Worm (Caenorhabditis elegans) whole organism, late embryonic: Measurements from ENCODE around the gene clec-127.
A peak's percentile ranks its signal among the peaks of the same experiment; 100 is the strongest.

ENCODE experiments used
- C08G9.2 ChIP-seq: sonication (generic microtip); optimal IDR thresholded peaks from 2 replicates; lab custom pipeline; 2016; ENCODE audit warnings: mild to moderate bottlenecking, missing genetic modification characterization, moderate library complexity, missing compliant biosample characterization
- K02D7.2 ChIP-seq: sonication (generic microtip); optimal IDR thresholded peaks from 2 replicates; lab custom pipeline; 2017; ENCODE audit warnings: mild to moderate bottlenecking, missing genetic modification characterization, missing compliant biosample characterization
- Y22D7AL.16 ChIP-seq: sonication (generic microtip); optimal IDR thresholded peaks from 2 replicates; lab custom pipeline; 2016; ENCODE audit warnings: missing genetic modification characterization, missing compliant biosample characterization
- ahr-1 ChIP-seq: sonication (generic microtip); optimal IDR thresholded peaks from 2 replicates; lab custom pipeline; 2016; ENCODE audit warnings: missing genetic modification characterization, missing compliant biosample characterization
- ceh-14 ChIP-seq: sonication (generic microtip); optimal IDR thresholded peaks from 2 replicates; lab custom pipeline; 2016; ENCODE audit warnings: missing genotype, missing genetic modification characterization, missing compliant biosample characterization
- ceh-18 ChIP-seq: sonication (generic microtip); optimal IDR thresholded peaks from 2 replicates; lab custom pipeline; 2016; ENCODE audit warnings: missing genetic modification characterization, missing compliant biosample characterization
- ceh-19 ChIP-seq: fragments of 200-800 bp; sonication (Bioruptor generic); optimal IDR thresholded peaks from 2 replicates; lab custom pipeline; 2018; ENCODE audit warnings: mild to moderate bottlenecking, missing genetic modification characterization, missing compliant biosample characterization
- ceh-2 ChIP-seq: sonication (generic microtip); optimal IDR thresholded peaks from 2 replicates; lab custom pipeline; 2016; ENCODE audit warnings: missing genotype, missing genetic modification characterization, missing compliant biosample characterization
- ceh-30 ChIP-seq: fragments of 150-350 bp; optimal IDR thresholded peaks from 2 replicates; lab custom pipeline; 2014; ENCODE audit warnings: missing biosample characterization, missing genetic modification characterization
- ceh-31 ChIP-seq: sonication (generic microtip); optimal IDR thresholded peaks from 2 replicates; lab custom pipeline; 2016; ENCODE audit warnings: missing genetic modification characterization, missing compliant biosample characterization
- ceh-34 ChIP-seq: sonication (generic microtip); optimal IDR thresholded peaks from 2 replicates; lab custom pipeline; 2016; ENCODE audit warnings: mild to moderate bottlenecking, missing genetic modification characterization, missing compliant biosample characterization
- ceh-45 ChIP-seq: fragments of 200-800 bp; sonication (Bioruptor generic); IDR thresholded peaks from 2 replicates; pipeline ENCODE4 v1.3.6; 2022; ENCODE audit warnings: missing genetic modification reagents, missing genetic modification characterization, missing compliant biosample characterization
- ceh-48 ChIP-seq: sonication (generic microtip); optimal IDR thresholded peaks from 2 replicates; lab custom pipeline; 2016; ENCODE audit warnings: missing genetic modification characterization, inconsistent platforms, missing compliant biosample characterization
- ceh-9 ChIP-seq: sonication (generic microtip); optimal IDR thresholded peaks from 2 replicates; lab custom pipeline; 2016; ENCODE audit warnings: mild to moderate bottlenecking, missing genetic modification characterization, inconsistent platforms, missing compliant biosample characterization
- dmd-4 ChIP-seq: sonication (generic microtip); optimal IDR thresholded peaks from 2 replicates; lab custom pipeline; 2016; ENCODE audit warnings: borderline replicate concordance, missing genetic modification characterization, missing compliant biosample characterization
- elt-4 ChIP-seq: sonication (generic microtip); optimal IDR thresholded peaks from 2 replicates; lab custom pipeline; 2016; ENCODE audit warnings: missing genetic modification characterization, missing compliant biosample characterization
- ets-4 ChIP-seq: sonication (generic microtip); optimal IDR thresholded peaks from 2 replicates; lab custom pipeline; 2016; ENCODE audit warnings: missing genetic modification characterization, missing compliant biosample characterization
- eyg-1 ChIP-seq: sonication (generic microtip); optimal IDR thresholded peaks from 2 replicates; lab custom pipeline; 2016; ENCODE audit warnings: missing genotype, missing genetic modification characterization, missing compliant biosample characterization
- fax-1 ChIP-seq: sonication (generic microtip); optimal IDR thresholded peaks from 2 replicates; lab custom pipeline; 2016; ENCODE audit warnings: missing genotype, missing genetic modification characterization, missing compliant biosample characterization
- fkh-6 ChIP-seq: sonication (generic microtip); optimal IDR thresholded peaks from 2 replicates; lab custom pipeline; 2016; ENCODE audit warnings: missing genetic modification characterization, missing compliant biosample characterization
- gmeb-2 ChIP-seq: sonication (generic microtip); optimal IDR thresholded peaks from 2 replicates; lab custom pipeline; 2016; ENCODE audit warnings: missing genetic modification characterization, inconsistent platforms, missing compliant biosample characterization
- hlh-13 ChIP-seq: fragments of 200-800 bp; sonication (Bioruptor generic); optimal IDR thresholded peaks from 2 replicates; lab custom pipeline; 2018; ENCODE audit warnings: mild to moderate bottlenecking, missing genetic modification characterization, missing compliant biosample characterization
- madf-2 ChIP-seq: sonication (generic microtip); optimal IDR thresholded peaks from 2 replicates; lab custom pipeline; 2017; ENCODE audit warnings: missing genetic modification characterization, missing compliant biosample characterization
- mec-3 ChIP-seq: sonication (generic microtip); optimal IDR thresholded peaks from 2 replicates; lab custom pipeline; 2016; ENCODE audit warnings: borderline replicate concordance, missing genetic modification characterization, missing compliant biosample characterization
- nfya-1 ChIP-seq: sonication (generic microtip); optimal IDR thresholded peaks from 2 replicates; lab custom pipeline; 2017; ENCODE audit warnings: missing genetic modification characterization, mild to moderate bottlenecking, missing compliant biosample characterization, antibody characterized with exemption, moderate library complexity
- nhr-11 ChIP-seq: fragments of 150-350 bp; optimal IDR thresholded peaks from 2 replicates; lab custom pipeline; 2014; ENCODE audit warnings: missing biosample characterization, missing genetic modification characterization
- nhr-232 ChIP-seq: sonication (generic microtip); optimal IDR thresholded peaks from 2 replicates; lab custom pipeline; 2016; ENCODE audit warnings: missing genetic modification characterization, missing compliant biosample characterization
- odd-2 ChIP-seq: sonication (generic microtip); optimal IDR thresholded peaks from 2 replicates; lab custom pipeline; 2017; ENCODE audit warnings: antibody characterized with exemption, mild to moderate bottlenecking, missing genetic modification characterization, missing compliant biosample characterization
- pat-9 ChIP-seq: fragments of 200-800 bp; sonication (Bioruptor generic); optimal IDR thresholded peaks from 2 replicates; lab custom pipeline; 2018; ENCODE audit warnings: mild to moderate bottlenecking, missing genetic modification characterization, moderate library complexity, missing compliant biosample characterization
- pax-1 ChIP-seq: fragments of 150-350 bp; optimal IDR thresholded peaks from 2 replicates; lab custom pipeline; 2014; ENCODE audit warnings: missing biosample characterization, missing genetic modification characterization
- pha-4 ChIP-seq: fragments of 150-350 bp; optimal IDR thresholded peaks from 2 replicates; lab custom pipeline; 2018; ENCODE audit warnings: missing biosample characterization, missing genetic modification reagents, missing genetic modification characterization
- ref-2 ChIP-seq: sonication (generic microtip); optimal IDR thresholded peaks from 2 replicates; lab custom pipeline; 2016; ENCODE audit warnings: missing genetic modification characterization, missing compliant biosample characterization
- rnt-1 ChIP-seq: sonication (generic microtip); optimal IDR thresholded peaks from 2 replicates; lab custom pipeline; 2016; ENCODE audit warnings: missing genetic modification characterization, missing compliant biosample characterization
- sdc-2 ChIP-seq: sonication (generic microtip); optimal IDR thresholded peaks from 2 replicates; lab custom pipeline; 2016; ENCODE audit warnings: missing genotype, missing genetic modification characterization, missing compliant biosample characterization
- sox-2 ChIP-seq: fragments of 200-800 bp; sonication (Bioruptor generic); IDR thresholded peaks from 2 replicates; pipeline ENCODE4 v1.3.6; 2022; ENCODE audit warnings: missing genetic modification reagents, missing genetic modification characterization, missing compliant biosample characterization
- syd-9 ChIP-seq: sonication (generic microtip); optimal IDR thresholded peaks from 2 replicates; lab custom pipeline; 2016; ENCODE audit warnings: mild to moderate bottlenecking, missing genetic modification characterization, moderate library complexity, missing compliant biosample characterization
- tbx-2 ChIP-seq: sonication (generic microtip); optimal IDR thresholded peaks from 2 replicates; lab custom pipeline; 2016; ENCODE audit warnings: missing genetic modification characterization, missing compliant biosample characterization
- tbx-7 ChIP-seq: sonication (generic microtip); optimal IDR thresholded peaks from 2 replicates; lab custom pipeline; 2016; ENCODE audit warnings: missing genotype, missing genetic modification characterization, missing compliant biosample characterization
- unc-3 ChIP-seq, 2 experiments: fragments of 200-800 bp in 1 of 2; sonication (Bioruptor generic) in 1 of 2; sonication (generic microtip) in 1 of 2; conservative IDR thresholded peaks in 1 of 2; optimal IDR thresholded peaks in 1 of 2; 2 replicates each; pipeline versions ENCODE4 v1.3.6 to Lab custom; 2016 to 2022; ENCODE audit warnings: missing compliant biosample characterization in 2 of 2, missing genetic modification characterization in 2 of 2, missing genetic modification reagents in 1 of 2
- unc-42 ChIP-seq: sonication (generic microtip); optimal IDR thresholded peaks from 2 replicates; lab custom pipeline; 2016; ENCODE audit warnings: missing genotype, missing genetic modification characterization, missing compliant biosample characterization
- unc-55 ChIP-seq: sonication (generic microtip); optimal IDR thresholded peaks from 2 replicates; lab custom pipeline; 2017; ENCODE audit warnings: missing biosample characterization, missing genetic modification reagents, missing genetic modification characterization
- zip-5 ChIP-seq: sonication (generic microtip); optimal IDR thresholded peaks from 2 replicates; lab custom pipeline; 2016; ENCODE audit warnings: missing genetic modification characterization, missing compliant biosample characterization
- ztf-16 ChIP-seq: sonication (generic microtip); optimal IDR thresholded peaks from 2 replicates; lab custom pipeline; 2017; ENCODE audit warnings: missing genetic modification characterization, missing compliant biosample characterization

clec-127 gene

ce11 chrII:3550352-3550751 lies 18.7 kb downstream of the clec-127 start, which contains the start of gene W10G11.19:
Gene W10G11.19 (plus strand): TSS chrII:3550652.
- TF ChIP-seq fkh-6 (tag; lab: Kevin White, UChicago) = no peak
- TF ChIP-seq ahr-1 (tag; lab: Kevin White, UChicago) = no peak
- TF ChIP-seq ceh-31 (tag; lab: Kevin White, UChicago) = no peak

- TF ChIP-seq ztf-16 (tag; lab: Kevin White, UChicago) = no peak
- TF ChIP-seq ceh-34 (tag; lab: Kevin White, UChicago) = peak; percentile 53
- TF ChIP-seq zip-5 (tag; lab: Kevin White, UChicago) = no peak
- TF ChIP-seq dmd-4 (tag; lab: Kevin White, UChicago) = no peak
- peak; percentile 82 for TF ChIP-seq ceh-31 (tag; lab: Kevin White, UChicago)
- no peak for TF ChIP-seq hlh-13 (GFP tag; lab: Kevin White, UChicago)
- peak; percentile 51 for TF ChIP-seq C08G9.2 (tag; lab: Kevin White, UChicago)
- peak; percentile 37 for TF ChIP-seq nfya-1 (tag; lab: Kevin White, UChicago)
- no peak for TF ChIP-seq fax-1
- TF ChIP-seq ceh-19 (GFP tag; lab: Kevin White, UChicago) = no peak
- peak; percentile 20 for TF ChIP-seq rnt-1 (tag; lab: Kevin White, UChicago)
- no peak for TF ChIP-seq ref-2 (tag; lab: Kevin White, UChicago)
- no peak for TF ChIP-seq pha-4
- no peak for TF ChIP-seq elt-4 (tag; lab: Kevin White, UChicago)
- TF ChIP-seq pat-9 = no peak
- no peak for TF ChIP-seq ceh-2 (tag; lab: Kevin White, UChicago)
- TF ChIP-seq ceh-18 (tag; lab: Kevin White, UChicago) = peak; percentile 37
- no peak for TF ChIP-seq nhr-232 (tag; lab: Kevin White, UChicago)
- peak; percentile 47 for TF ChIP-seq syd-9
- no peak for TF ChIP-seq ahr-1 (tag; lab: Kevin White, UChicago)
- no peak for TF ChIP-seq eyg-1 (tag; lab: Kevin White, UChicago)
- TF ChIP-seq tbx-2 (tag; lab: Kevin White, UChicago) = peak; percentile 48
- TF ChIP-seq Y22D7AL.16 (tag; lab: Kevin White, UChicago) = no peak
- no peak for TF ChIP-seq madf-2 (tag; lab: Kevin White, UChicago)
- TF ChIP-seq pax-1 (tag; lab: Kevin White, UChicago) = no peak
- no peak for TF ChIP-seq gmeb-2 (tag; lab: Kevin White, UChicago)
- no peak for TF ChIP-seq sdc-2 (tag; lab: Kevin White, UChicago)
- TF ChIP-seq ceh-9 (tag; lab: Kevin White, UChicago) = no peak
- TF ChIP-seq K02D7.2 (tag; lab: Kevin White, UChicago) = no peak
- no peak for TF ChIP-seq ceh-14
- TF ChIP-seq ceh-48 = peak; percentile 39
- peak; percentile 81 for TF ChIP-seq unc-42
- no peak for TF ChIP-seq tbx-7
- TF ChIP-seq unc-3 (GFP tag; conservative IDR thresholded peaks at IDR 0.05; lab: Robert Waterston, UW) = no peak
- TF ChIP-seq unc-3 (tag; optimal IDR thresholded peaks at IDR 0.05; lab: Kevin White, UChicago) = no peak
- peak; percentile 52 for TF ChIP-seq mec-3
- TF ChIP-seq sox-2 (GFP tag; lab: Robert Waterston, UW) = no peak
- TF ChIP-seq ceh-45 = no peak
- TF ChIP-seq unc-55 (GFP tag; lab: Kevin White, UChicago) = no peak
- TF ChIP-seq nhr-11 = no peak
- no peak for TF ChIP-seq ceh-30 (tag; lab: Kevin White, UChicago)
- TF ChIP-seq ets-4 (tag; lab: Kevin White, UChicago) = no peak
- TF ChIP-seq odd-2 (tag; lab: Kevin White, UChicago) = no peak
- TF ChIP-seq, all 69 proteins: peak for 11
Measured at ce11 chrII:3547282-3547681, 21.7 kb downstream of the clec-127 start.
